Fruit fly (Drosophila melanogaster) whole organism, embryonic: ENCODE measurements around the gene CG16734.

ENCODE experiments used
- Abd-B ChIP-seq: fragments of 200-800 bp; sonication (Bioruptor generic); optimal IDR thresholded peaks from 2 replicates; lab custom pipeline; 2018; ENCODE audit warnings: missing biosample characterization, mild to moderate bottlenecking, missing genetic modification characterization, moderate library complexity
- CG10321 ChIP-seq: fragments of 200-800 bp; sonication (Bioruptor generic); IDR thresholded peaks from 2 replicates; pipeline ENCODE4 v1.3.6; 2022; ENCODE audit warnings: missing biosample characterization, missing genetic modification characterization
- CG11456 ChIP-seq: fragments of 200-800 bp; sonication (Bioruptor generic); IDR thresholded peaks from 3 replicates; pipeline ENCODE4 v1.3.6; 2022; ENCODE audit warnings: missing biosample characterization, missing genetic modification characterization
- CG14050 ChIP-seq: fragments of 200-800 bp; sonication (Bioruptor generic); IDR thresholded peaks from 3 replicates; pipeline ENCODE4 v1.3.6; 2022; ENCODE audit warnings: missing biosample characterization, missing genetic modification characterization
- CG1529 ChIP-seq: fragments of 200-800 bp; sonication (Bioruptor generic); optimal IDR thresholded peaks from 3 replicates; lab custom pipeline; 2018; ENCODE audit warnings: missing biosample characterization, missing genetic modification characterization
- CG1647 ChIP-seq: fragments of 200-800 bp; sonication (Bioruptor generic); optimal IDR thresholded peaks from 3 replicates; lab custom pipeline; 2016; ENCODE audit warnings: missing biosample characterization, missing genetic modification characterization
- CG16813 ChIP-seq: fragments of 200-800 bp; sonication (Bioruptor generic); IDR thresholded peaks from 3 replicates; pipeline ENCODE4 v1.3.6; 2022; ENCODE audit warnings: missing biosample characterization, missing genetic modification characterization; ENCODE audit not compliant: partially characterized antibody
- CG17359 ChIP-seq: fragments of 200-800 bp; sonication (Bioruptor generic); optimal IDR thresholded peaks from 3 replicates; lab custom pipeline; 2018; ENCODE audit warnings: missing biosample characterization, mild to moderate bottlenecking, missing genetic modification characterization, moderate library complexity
- CG18262 ChIP-seq: fragments of 200-800 bp; optimal IDR thresholded peaks from 3 replicates; lab custom pipeline; 2019; ENCODE audit warnings: missing biosample characterization, mild to moderate bottlenecking, missing genetic modification characterization, moderate library complexity
- CG1832 ChIP-seq: fragments of 200-800 bp; sonication (Bioruptor generic); optimal IDR thresholded peaks from 2 replicates; lab custom pipeline; 2017; ENCODE audit warnings: missing biosample characterization, mild to moderate bottlenecking, missing genetic modification characterization, inconsistent platforms
- CG18599 ChIP-seq: fragments of 200-800 bp; sonication (Bioruptor generic); optimal IDR thresholded peaks from 3 replicates; lab custom pipeline; 2017; ENCODE audit warnings: missing biosample characterization, missing genetic modification characterization, mild to moderate bottlenecking, moderate library complexity, missing genetic modification reagents
- CG18764 ChIP-seq: fragments of 200-800 bp; sonication (Bioruptor generic); optimal IDR thresholded peaks from 3 replicates; lab custom pipeline; 2016; ENCODE audit warnings: missing biosample characterization, missing genetic modification characterization
- CG2199 ChIP-seq: fragments of 200-800 bp; sonication (Bioruptor generic); IDR thresholded peaks from 3 replicates; pipeline ENCODE4 v1.3.6; 2022; ENCODE audit warnings: missing biosample characterization, missing genetic modification characterization
- CG30403 ChIP-seq: fragments of 200-800 bp; sonication (Bioruptor generic); optimal IDR thresholded peaks from 3 replicates; lab custom pipeline; 2016; ENCODE audit warnings: missing biosample characterization, missing genetic modification characterization
- CG30431 ChIP-seq: fragments of 200-800 bp; sonication (Bioruptor generic); optimal IDR thresholded peaks from 2 replicates; lab custom pipeline; 2017; ENCODE audit warnings: missing biosample characterization, missing genetic modification characterization
- CG32532 ChIP-seq: fragments of 200-800 bp; sonication (Bioruptor generic); IDR thresholded peaks from 2 replicates; pipeline ENCODE4 v1.3.6; 2022; ENCODE audit warnings: missing biosample characterization, missing genetic modification characterization
- CG3281 ChIP-seq: fragments of 200-800 bp; sonication (Bioruptor generic); optimal IDR thresholded peaks from 3 replicates; lab custom pipeline; 2017; ENCODE audit warnings: missing biosample characterization, mild to moderate bottlenecking, missing genetic modification characterization
- CG3995 ChIP-seq: fragments of 200-800 bp; sonication (Bioruptor generic); optimal IDR thresholded peaks from 3 replicates; lab custom pipeline; 2016; ENCODE audit warnings: missing biosample characterization, missing genetic modification characterization
- CG42726 ChIP-seq: fragments of 200-800 bp; sonication (Bioruptor generic); IDR thresholded peaks from 2 replicates; pipeline ENCODE4 v1.3.6; 2022; ENCODE audit warnings: missing biosample characterization, missing genetic modification characterization; ENCODE audit not compliant: partially characterized antibody
- CG5245 ChIP-seq: fragments of 200-800 bp; sonication (Bioruptor generic); optimal IDR thresholded peaks from 3 replicates; lab custom pipeline; 2016; ENCODE audit warnings: missing biosample characterization, missing genetic modification characterization
- CG6175 ChIP-seq: fragments of 200-800 bp; sonication (Bioruptor generic); IDR thresholded peaks from 3 replicates; pipeline ENCODE4 v1.3.6; 2022; ENCODE audit warnings: missing biosample characterization, missing genetic modification characterization
- CG9437 ChIP-seq: fragments of 200-800 bp; sonication (Bioruptor generic); optimal IDR thresholded peaks from 2 replicates; lab custom pipeline; 2018; ENCODE audit warnings: missing biosample characterization, mild to moderate bottlenecking, missing genetic modification characterization
- Dip2 ChIP-seq: fragments of 200-800 bp; sonication (Bioruptor generic); IDR thresholded peaks from 2 replicates; pipeline ENCODE4 v1.3.6; 2022; ENCODE audit warnings: missing biosample characterization, missing genetic modification characterization
- Eip74EF ChIP-seq, 2 experiments: fragments of 200-800 bp in 1 of 2; fragments of >200 bp in 1 of 2; sonication (Bioruptor generic) in 1 of 2; optimal IDR thresholded peaks; 2 replicates each; lab custom pipeline; 2017 to 2019; ENCODE audit warnings: missing biosample characterization in 2 of 2, missing genetic modification characterization in 2 of 2, mild to moderate bottlenecking in 1 of 2, moderate library complexity in 1 of 2
- HmgZ ChIP-seq: fragments of 200-800 bp; sonication (Bioruptor generic); optimal IDR thresholded peaks from 2 replicates; lab custom pipeline; 2018; ENCODE audit warnings: missing biosample characterization, mild to moderate bottlenecking, missing genetic modification characterization
- Hr3 ChIP-seq: fragments of 200-800 bp; sonication (Bioruptor generic); optimal IDR thresholded peaks from 3 replicates; lab custom pipeline; 2016; ENCODE audit warnings: missing biosample characterization, missing genetic modification characterization
- MESR4 ChIP-seq: fragments of 200-800 bp; sonication (Bioruptor generic); optimal IDR thresholded peaks from 2 replicates; lab custom pipeline; 2018; ENCODE audit warnings: missing biosample characterization, mild to moderate bottlenecking, missing genetic modification characterization, moderate library complexity
- Max ChIP-seq: fragments of 200-800 bp; sonication (Bioruptor generic); optimal IDR thresholded peaks from 2 replicates; lab custom pipeline; 2016; ENCODE audit warnings: missing biosample characterization, mild to moderate bottlenecking, missing genetic modification characterization
- NK7.1 ChIP-seq: fragments of 200-800 bp; sonication (Bioruptor generic); optimal IDR thresholded peaks from 3 replicates; lab custom pipeline; 2016; ENCODE audit warnings: missing biosample characterization, missing genetic modification characterization
- NfI ChIP-seq: fragments of 200-800 bp; sonication (Bioruptor generic); optimal IDR thresholded peaks from 3 replicates; lab custom pipeline; 2018; ENCODE audit warnings: missing biosample characterization, mild to moderate bottlenecking, missing genetic modification characterization, moderate library complexity
- Rfx ChIP-seq: fragments of 200-800 bp; sonication (Bioruptor generic); IDR thresholded peaks from 2 replicates; pipeline ENCODE4 v1.3.6; 2022; ENCODE audit warnings: missing biosample characterization, missing genetic modification characterization
- TFAM ChIP-seq: fragments of 200-800 bp; sonication (Bioruptor generic); optimal IDR thresholded peaks from 2 replicates; lab custom pipeline; 2017; ENCODE audit warnings: missing biosample characterization, missing genetic modification characterization, inconsistent platforms
- Tbp ChIP-seq: fragments of >200 bp; optimal IDR thresholded peaks from 2 replicates; lab custom pipeline; 2018; ENCODE audit warnings: missing biosample characterization, missing genetic modification characterization
- Xrp1 ChIP-seq: fragments of 200-800 bp; sonication (Bioruptor generic); IDR thresholded peaks from 2 replicates; pipeline ENCODE4 v1.3.6; 2022; ENCODE audit warnings: missing biosample characterization, missing genetic modification characterization
- chn ChIP-seq: fragments of 200-800 bp; sonication (Bioruptor generic); optimal IDR thresholded peaks from 2 replicates; lab custom pipeline; 2016; ENCODE audit warnings: missing biosample characterization, missing genetic modification characterization
- da ChIP-seq: fragments of 200-800 bp; sonication (Bioruptor generic); optimal IDR thresholded peaks from 2 replicates; lab custom pipeline; 2016; ENCODE audit warnings: missing biosample characterization, missing genetic modification characterization
- fd102C ChIP-seq: fragments of 200-800 bp; sonication (Bioruptor generic); optimal IDR thresholded peaks from 2 replicates; lab custom pipeline; 2018; ENCODE audit warnings: missing biosample characterization, mild to moderate bottlenecking, missing genetic modification characterization, moderate library complexity
- hkb ChIP-seq, 2 experiments: fragments of 200-800 bp in 1 of 2; fragments of >200 bp in 1 of 2; sonication (Bioruptor generic) in 1 of 2; IDR thresholded peaks in 1 of 2; optimal IDR thresholded peaks in 1 of 2; 2 replicates each; pipeline versions ENCODE4 v1.3.6 to Lab custom; 2017 to 2022; ENCODE audit warnings: missing biosample characterization in 1 of 2, missing genetic modification characterization in 1 of 2
- jumu ChIP-seq: fragments of 200-800 bp; sonication (Bioruptor generic); optimal IDR thresholded peaks from 3 replicates; lab custom pipeline; 2016; ENCODE audit warnings: missing biosample characterization, missing genetic modification characterization
- kah ChIP-seq: fragments of 200-800 bp; sonication (Bioruptor generic); optimal IDR thresholded peaks from 2 replicates; lab custom pipeline; 2018; ENCODE audit warnings: missing biosample characterization, mild to moderate bottlenecking, missing genetic modification characterization
- mam ChIP-seq: fragments of 200-800 bp; sonication (Bioruptor generic); optimal IDR thresholded peaks from 3 replicates; lab custom pipeline; 2016; ENCODE audit warnings: missing biosample characterization, missing genetic modification characterization
- nau ChIP-seq: fragments of 200-800 bp; sonication (Bioruptor generic); optimal IDR thresholded peaks from 3 replicates; lab custom pipeline; 2017; ENCODE audit warnings: missing biosample characterization, mild to moderate bottlenecking, missing genetic modification characterization, missing genetic modification reagents
- nom ChIP-seq: fragments of 200-800 bp; sonication (Bioruptor generic); optimal IDR thresholded peaks from 2 replicates; lab custom pipeline; 2017; ENCODE audit warnings: missing biosample characterization, missing genetic modification characterization, mild to moderate bottlenecking, moderate library complexity, missing genetic modification reagents
- rib ChIP-seq: fragments of 200-800 bp; sonication (Bioruptor generic); IDR thresholded peaks from 2 replicates; pipeline ENCODE4 v1.3.6; 2022; ENCODE audit warnings: missing biosample characterization, missing genetic modification characterization
- sqz ChIP-seq: fragments of 200-800 bp; sonication (Bioruptor generic); optimal IDR thresholded peaks from 3 replicates; lab custom pipeline; 2018; ENCODE audit warnings: missing biosample characterization, mild to moderate bottlenecking, missing genetic modification characterization
- stwl ChIP-seq: fragments of 200-800 bp; sonication (Bioruptor generic); optimal IDR thresholded peaks from 3 replicates; lab custom pipeline; 2018; ENCODE audit warnings: missing biosample characterization, mild to moderate bottlenecking, missing genetic modification characterization, moderate library complexity

Gene CG16734

dm6 chr3R:9226146-9226545, 28.7 kb upstream of the CG16734 start:
- no peak for TF ChIP-seq CG32532 (GFP tag; lab: Robert Waterston, UW)
- no peak for TF ChIP-seq fd102C (GFP tag; lab: Kevin White, UChicago)
- TF ChIP-seq nau: no peak
- no peak for TF ChIP-seq Tbp
- no peak for TF ChIP-seq CG18262
- TF ChIP-seq hkb (optimal IDR thresholded peaks at IDR 0.05; lab: Kevin White, UChicago): no peak
- no peak for TF ChIP-seq hkb (GFP tag; IDR thresholded peaks at IDR 0.05; lab: Robert Waterston, UW)
- no peak for TF ChIP-seq CG1529 (GFP tag; lab: Kevin White, UChicago)
- no peak for TF ChIP-seq Max (GFP tag; lab: Kevin White, UChicago)
- TF ChIP-seq CG3281: no peak
- TF ChIP-seq Abd-B (GFP tag; lab: Kevin White, UChicago): no peak
- no peak for TF ChIP-seq TFAM (GFP tag; lab: Kevin White, UChicago)
- TF ChIP-seq HmgZ (tag; lab: Kevin White, UChicago): no peak
- TF ChIP-seq CG6175: no peak
- no peak for TF ChIP-seq rib
- TF ChIP-seq sqz (GFP tag; lab: Kevin White, UChicago): no peak
- TF ChIP-seq MESR4 (GFP tag; lab: Kevin White, UChicago): no peak
- TF ChIP-seq Rfx (GFP tag; lab: Robert Waterston, UW): no peak
- no peak for TF ChIP-seq CG3995 (GFP tag; lab: Kevin White, UChicago)
- no peak for TF ChIP-seq Eip74EF (GFP tag; optimal IDR thresholded peaks at IDR 0.05; lab: Kevin White, UChicago)
- TF ChIP-seq Xrp1 (GFP tag; lab: Robert Waterston, UW): peak; percentile 34; the same call in 1 of the 2 replicates
- TF ChIP-seq Hr3 (GFP tag; lab: Kevin White, UChicago): no peak
- no peak for TF ChIP-seq CG14050 (GFP tag; lab: Robert Waterston, UW)
- no peak for TF ChIP-seq stwl (tag; lab: Kevin White, UChicago)
- no peak for TF ChIP-seq CG42726
- no peak for TF ChIP-seq CG16813 (GFP tag; lab: Robert Waterston, UW)
- no peak for TF ChIP-seq CG9437 (GFP tag; lab: Kevin White, UChicago)
- TF ChIP-seq CG1832: peak; percentile 80
- no peak for TF ChIP-seq CG18599 (GFP tag; lab: Kevin White, UChicago)
- TF ChIP-seq NfI (GFP tag; lab: Kevin White, UChicago): no peak
- no peak for TF ChIP-seq CG30431 (GFP tag; lab: Kevin White, UChicago)
- no peak for TF ChIP-seq mam (GFP tag; lab: Kevin White, UChicago)
- TF ChIP-seq jumu (GFP tag; lab: Kevin White, UChicago): no peak
- TF ChIP-seq CG11456 (GFP tag; lab: Robert Waterston, UW): no peak
- TF ChIP-seq CG17359 (tag; lab: Kevin White, UChicago): peak; percentile 33
- TF ChIP-seq CG18764 (GFP tag; lab: Kevin White, UChicago): no peak
- TF ChIP-seq NK7.1 (GFP tag; lab: Kevin White, UChicago): no peak
- no peak for TF ChIP-seq kah (GFP tag; lab: Kevin White, UChicago)
- no peak for TF ChIP-seq CG30403
- no peak for TF ChIP-seq CG1647 (GFP tag; lab: Kevin White, UChicago)
- peak; percentile 20 for TF ChIP-seq nom (GFP tag; lab: Kevin White, UChicago)
- 0 out of 3 replicates have a peak, but pooled peaks have one; percentile 18 for TF ChIP-seq CG2199 (GFP tag; lab: Robert Waterston, UW)
- TF ChIP-seq CG5245 (GFP tag; lab: Kevin White, UChicago): no peak
- no peak for TF ChIP-seq Dip2 (GFP tag; lab: Robert Waterston, UW)
- TF ChIP-seq chn (GFP tag; lab: Kevin White, UChicago): no peak
- TF ChIP-seq da (GFP tag; lab: Kevin White, UChicago): no peak
- peak; percentile 40; the same call in 1 of the 2 replicates for TF ChIP-seq CG10321 (GFP tag; lab: Robert Waterston, UW)
